Fruit fly (Drosophila melanogaster) whole organism, embryonic: Measurements from ENCODE around the gene CG11550.
A peak's percentile ranks its signal among the peaks of the same experiment; 100 is the strongest.

Source experiments
- Bgb ChIP-seq: fragments of 200-800 bp; sonication (Bioruptor generic); IDR thresholded peaks from 2 replicates; pipeline ENCODE4 v1.3.6; 2022; ENCODE audit warnings: missing biosample characterization, missing genetic modification characterization; ENCODE audit not compliant: partially characterized antibody
- CG10543 ChIP-seq: fragments of 200-800 bp; sonication (Bioruptor generic); optimal IDR thresholded peaks from 3 replicates; lab custom pipeline; 2017; ENCODE audit warnings: missing biosample characterization, mild to moderate bottlenecking, missing genetic modification characterization, moderate library complexity
- CG10654 ChIP-seq: fragments of 200-800 bp; sonication (Bioruptor generic); optimal IDR thresholded peaks from 2 replicates; lab custom pipeline; 2016; ENCODE audit warnings: missing biosample characterization, missing genetic modification characterization
- CG13296 ChIP-seq: fragments of 200-800 bp; sonication (Bioruptor generic); optimal IDR thresholded peaks from 3 replicates; lab custom pipeline; 2018; ENCODE audit warnings: missing biosample characterization, mild to moderate bottlenecking, missing genetic modification characterization
- CG13424 ChIP-seq: fragments of 200-800 bp; sonication (Bioruptor generic); optimal IDR thresholded peaks from 2 replicates; lab custom pipeline; 2019; ENCODE audit warnings: missing biosample characterization, mild to moderate bottlenecking, missing genetic modification characterization, moderate library complexity
- CG14710 ChIP-seq: fragments of 200-800 bp; sonication (Bioruptor generic); optimal IDR thresholded peaks from 3 replicates; lab custom pipeline; 2019; ENCODE audit warnings: missing biosample characterization, mild to moderate bottlenecking, missing genetic modification characterization, moderate library complexity
- CG14860 ChIP-seq: fragments of 200-800 bp; sonication (Bioruptor generic); IDR thresholded peaks from 3 replicates; pipeline ENCODE4 v1.3.6; 2022; ENCODE audit warnings: missing biosample characterization, missing genetic modification characterization; ENCODE audit not compliant: partially characterized antibody
- CG15514 ChIP-seq: fragments of 200-800 bp; sonication (Bioruptor generic); optimal IDR thresholded peaks from 3 replicates; lab custom pipeline; 2017; ENCODE audit warnings: missing biosample characterization, missing genetic modification characterization, mild to moderate bottlenecking, moderate library complexity, missing genetic modification reagents
- CG15601 ChIP-seq: fragments of 200-800 bp; sonication (Bioruptor generic); optimal IDR thresholded peaks from 3 replicates; lab custom pipeline; 2019; ENCODE audit warnings: missing biosample characterization, mild to moderate bottlenecking, missing genetic modification characterization, moderate library complexity
- CG17802 ChIP-seq: fragments of 200-800 bp; sonication (Bioruptor generic); optimal IDR thresholded peaks from 2 replicates; lab custom pipeline; 2018; ENCODE audit warnings: missing biosample characterization, mild to moderate bottlenecking, missing genetic modification characterization, moderate library complexity
- CG17912 ChIP-seq: fragments of 200-800 bp; sonication (Bioruptor generic); optimal IDR thresholded peaks from 2 replicates; lab custom pipeline; 2018; ENCODE audit warnings: missing biosample characterization, mild to moderate bottlenecking, missing genetic modification characterization
- CG18599 ChIP-seq: fragments of 200-800 bp; sonication (Bioruptor generic); optimal IDR thresholded peaks from 3 replicates; lab custom pipeline; 2017; ENCODE audit warnings: missing biosample characterization, missing genetic modification characterization, mild to moderate bottlenecking, moderate library complexity, missing genetic modification reagents
- CG2875 ChIP-seq: fragments of 200-800 bp; sonication (Bioruptor generic); optimal IDR thresholded peaks from 2 replicates; lab custom pipeline; 2017; ENCODE audit warnings: missing biosample characterization, mild to moderate bottlenecking, missing genetic modification characterization, missing genetic modification reagents
- CG30403 ChIP-seq: fragments of 200-800 bp; sonication (Bioruptor generic); optimal IDR thresholded peaks from 3 replicates; lab custom pipeline; 2016; ENCODE audit warnings: missing biosample characterization, missing genetic modification characterization
- CG31388 ChIP-seq: fragments of 200-800 bp; sonication (Bioruptor generic); optimal IDR thresholded peaks from 2 replicates; lab custom pipeline; 2016; ENCODE audit warnings: missing biosample characterization, missing genetic modification characterization
- CG3281 ChIP-seq: fragments of 200-800 bp; sonication (Bioruptor generic); optimal IDR thresholded peaks from 3 replicates; lab custom pipeline; 2017; ENCODE audit warnings: missing biosample characterization, mild to moderate bottlenecking, missing genetic modification characterization
- CG6175 ChIP-seq: fragments of 200-800 bp; sonication (Bioruptor generic); IDR thresholded peaks from 3 replicates; pipeline ENCODE4 v1.3.6; 2022; ENCODE audit warnings: missing biosample characterization, missing genetic modification characterization
- CG9437 ChIP-seq: fragments of 200-800 bp; sonication (Bioruptor generic); optimal IDR thresholded peaks from 2 replicates; lab custom pipeline; 2018; ENCODE audit warnings: missing biosample characterization, mild to moderate bottlenecking, missing genetic modification characterization
- CHES-1-like ChIP-seq: fragments of 200-800 bp; sonication (Bioruptor generic); optimal IDR thresholded peaks from 2 replicates; lab custom pipeline; 2016; ENCODE audit warnings: missing biosample characterization, missing genetic modification characterization
- CTCF ChIP-seq: fragments of 200-800 bp; sonication (Bioruptor generic); optimal IDR thresholded peaks from 2 replicates; lab custom pipeline; 2017; ENCODE audit warnings: missing biosample characterization, mild to moderate bottlenecking, missing genetic modification characterization, moderate library complexity
- D ChIP-seq, 2 experiments: fragments of 200-800 bp in 1 of 2; fragments of >200 bp in 1 of 2; sonication (Bioruptor generic) in 1 of 2; optimal IDR thresholded peaks; 2 replicates in 1 of 2; 3 replicates in 1 of 2; lab custom pipeline; 2017; ENCODE audit warnings: mild to moderate bottlenecking in 1 of 2, missing biosample characterization in 1 of 2, missing genetic modification characterization in 1 of 2, missing genetic modification reagents in 1 of 2
- Drgx ChIP-seq: fragments of 200-800 bp; sonication (Bioruptor generic); IDR thresholded peaks from 2 replicates; pipeline ENCODE4 v1.3.6; 2022; ENCODE audit warnings: missing biosample characterization, missing genetic modification characterization
- Fer1 ChIP-seq: fragments of 200-800 bp; sonication (Bioruptor generic); optimal IDR thresholded peaks from 2 replicates; lab custom pipeline; 2017; ENCODE audit warnings: missing biosample characterization, mild to moderate bottlenecking, missing genetic modification characterization
- Fer2 ChIP-seq: fragments of 200-800 bp; sonication (Bioruptor generic); optimal IDR thresholded peaks from 2 replicates; lab custom pipeline; 2018; ENCODE audit warnings: missing biosample characterization, mild to moderate bottlenecking, missing genetic modification characterization, moderate library complexity
- HHEX ChIP-seq: fragments of 200-800 bp; sonication (Bioruptor generic); optimal IDR thresholded peaks from 3 replicates; lab custom pipeline; 2017; ENCODE audit warnings: missing biosample characterization, mild to moderate bottlenecking, missing genetic modification characterization, missing genetic modification reagents
- HLH54F ChIP-seq: fragments of 200-800 bp; sonication (Bioruptor generic); optimal IDR thresholded peaks from 3 replicates; lab custom pipeline; 2016; ENCODE audit warnings: missing biosample characterization, missing genetic modification characterization
- Lim3 ChIP-seq: fragments of 200-800 bp; sonication (Bioruptor generic); IDR thresholded peaks from 2 replicates; pipeline ENCODE4 v1.3.6; 2022; ENCODE audit warnings: missing biosample characterization, missing genetic modification characterization
- Meics ChIP-seq: fragments of 200-800 bp; sonication (Bioruptor generic); optimal IDR thresholded peaks from 2 replicates; lab custom pipeline; 2017; ENCODE audit warnings: missing biosample characterization, mild to moderate bottlenecking, missing genetic modification characterization
- Vsx1 ChIP-seq: fragments of 200-800 bp; sonication (Bioruptor generic); optimal IDR thresholded peaks from 2 replicates; lab custom pipeline; 2017; ENCODE audit warnings: missing biosample characterization, mild to moderate bottlenecking, missing genetic modification characterization, missing genetic modification reagents
- bsh ChIP-seq, 2 experiments: fragments of 200-800 bp; sonication (Bioruptor generic); optimal IDR thresholded peaks; 2 replicates each; lab custom pipeline; 2017 to 2018; ENCODE audit warnings: mild to moderate bottlenecking in 2 of 2, missing biosample characterization in 2 of 2, missing genetic modification characterization in 2 of 2, moderate library complexity in 1 of 2
- cas ChIP-seq: fragments of 200-800 bp; sonication (Bioruptor generic); IDR thresholded peaks from 2 replicates; pipeline ENCODE4 v1.3.6; 2022; ENCODE audit warnings: missing biosample characterization, missing genetic modification characterization
- croc ChIP-seq: fragments of 200-800 bp; sonication (Bioruptor generic); conservative IDR thresholded peaks from 3 replicates; pipeline ENCODE4 v1.3.6; 2022; ENCODE audit warnings: missing biosample characterization, missing genetic modification characterization
- crol ChIP-seq: fragments of 200-800 bp; sonication (Bioruptor generic); IDR thresholded peaks from 2 replicates; pipeline ENCODE4 v1.3.6; 2022; ENCODE audit warnings: missing biosample characterization, missing genetic modification characterization
- cwo ChIP-seq: fragments of 200-800 bp; sonication (Bioruptor generic); optimal IDR thresholded peaks from 3 replicates; lab custom pipeline; 2017; ENCODE audit warnings: missing biosample characterization, missing genetic modification characterization, mild to moderate bottlenecking, moderate library complexity, missing genetic modification reagents
- dimm ChIP-seq: fragments of 200-800 bp; sonication (Bioruptor generic); IDR thresholded peaks from 2 replicates; pipeline ENCODE4 v1.3.6; 2022; ENCODE audit warnings: missing biosample characterization, missing genetic modification characterization
- en ChIP-seq: fragments of 200-800 bp; sonication (Bioruptor generic); optimal IDR thresholded peaks from 2 replicates; lab custom pipeline; 2016; ENCODE audit warnings: missing biosample characterization, missing genetic modification characterization
- ewg ChIP-seq: fragments of 200-800 bp; sonication (Bioruptor generic); optimal IDR thresholded peaks from 3 replicates; lab custom pipeline; 2017; ENCODE audit warnings: mild to moderate bottlenecking, missing biosample characterization, missing genetic modification reagents, missing genetic modification characterization
- insv ChIP-seq, 2 experiments: fragments of 200-800 bp; sonication (Bioruptor generic); optimal IDR thresholded peaks; 3 replicates each; lab custom pipeline; 2016 to 2018; ENCODE audit warnings: missing biosample characterization in 2 of 2, missing genetic modification characterization in 2 of 2
- nau ChIP-seq: fragments of 200-800 bp; sonication (Bioruptor generic); optimal IDR thresholded peaks from 3 replicates; lab custom pipeline; 2017; ENCODE audit warnings: missing biosample characterization, mild to moderate bottlenecking, missing genetic modification characterization, missing genetic modification reagents
- pfk ChIP-seq: fragments of 200-800 bp; sonication (Bioruptor generic); optimal IDR thresholded peaks from 2 replicates; lab custom pipeline; 2018; ENCODE audit warnings: missing biosample characterization, mild to moderate bottlenecking, missing genetic modification characterization, moderate library complexity
- salm ChIP-seq: fragments of 200-800 bp; sonication (Bioruptor generic); optimal IDR thresholded peaks from 2 replicates; lab custom pipeline; 2018; ENCODE audit warnings: missing biosample characterization, mild to moderate bottlenecking, missing genetic modification characterization
- sens-2 ChIP-seq: fragments of 200-800 bp; sonication (Bioruptor generic); IDR thresholded peaks from 2 replicates; pipeline ENCODE4 v1.3.6; 2022; ENCODE audit warnings: missing biosample characterization, missing genetic modification characterization
- so ChIP-seq: fragments of 200-800 bp; sonication (Bioruptor generic); IDR thresholded peaks from 3 replicates; pipeline ENCODE4 v1.3.6; 2022; ENCODE audit warnings: missing biosample characterization, missing genetic modification characterization
- tin ChIP-seq: fragments of 200-800 bp; sonication (Bioruptor generic); optimal IDR thresholded peaks from 3 replicates; lab custom pipeline; 2016; ENCODE audit warnings: missing biosample characterization, missing genetic modification characterization
- tio ChIP-seq: fragments of 200-800 bp; sonication (Bioruptor generic); optimal IDR thresholded peaks from 2 replicates; lab custom pipeline; 2017; ENCODE audit warnings: missing biosample characterization, missing genetic modification characterization, inconsistent platforms
- twi ChIP-seq: fragments of 200-800 bp; optimal IDR thresholded peaks from 2 replicates; lab custom pipeline; 2019; ENCODE audit warnings: missing biosample characterization, mild to moderate bottlenecking, missing genetic modification characterization, moderate library complexity
- zf30C ChIP-seq: fragments of 200-800 bp; sonication (Bioruptor generic); optimal IDR thresholded peaks from 3 replicates; lab custom pipeline; 2018; ENCODE audit warnings: missing biosample characterization, mild to moderate bottlenecking, missing genetic modification characterization

CG11550 gene

dm6 chr3R:31717299-31718167 lies 37.9 kb upstream of the CG11550 start (continued):
- no peak for TF ChIP-seq cas (GFP tag; lab: Robert Waterston, UW)
- peak; percentile 53; the same call in 2 of the 3 replicates for TF ChIP-seq croc (GFP tag; lab: Robert Waterston, UW)
- peak; percentile 77 for TF ChIP-seq CG18599 (GFP tag; lab: Kevin White, UChicago)
- TF ChIP-seq Meics (GFP tag; lab: Kevin White, UChicago): peak; percentile 73
- TF ChIP-seq CG6175 (GFP tag; lab: Robert Waterston, UW): no peak
- TF ChIP-seq insv (GFP tag; optimal IDR thresholded peaks at IDR 0.05; lab: Kevin White, UChicago): no peak
- no peak for TF ChIP-seq Vsx1 (GFP tag; lab: Kevin White, UChicago)
- peak; percentile 12 for TF ChIP-seq tin (GFP tag; lab: Kevin White, UChicago)
- TF ChIP-seq CG15514 (GFP tag; lab: Kevin White, UChicago): peak; percentile 50
- TF ChIP-seq Drgx (GFP tag; lab: Robert Waterston, UW): peak; percentile 38; the same call in 1 of the 2 replicates
- peak; percentile 19 for TF ChIP-seq CG14710 (tag; lab: Kevin White, UChicago)
- no peak for TF ChIP-seq D (optimal IDR thresholded peaks at IDR 0.05; lab: Kevin White, UChicago)
- TF ChIP-seq D (GFP tag; optimal IDR thresholded peaks at IDR 0.05; lab: Kevin White, UChicago): peak; percentile 18
- no peak for TF ChIP-seq pfk (GFP tag; lab: Kevin White, UChicago)
- peak; percentile 3 for TF ChIP-seq CTCF
- TF ChIP-seq CG17912 (GFP tag; lab: Kevin White, UChicago): no peak
- no peak for TF ChIP-seq CG14860 (GFP tag; lab: Robert Waterston, UW)
- peak; percentile 26 for TF ChIP-seq CG10543 (GFP tag; lab: Kevin White, UChicago)
- peak; percentile 36 for TF ChIP-seq CG2875
- TF ChIP-seq CG30403 (GFP tag; lab: Kevin White, UChicago): peak; percentile 68
- TF ChIP-seq HLH54F (GFP tag; lab: Kevin White, UChicago): peak; percentile 66
- TF ChIP-seq HHEX (GFP tag; lab: Kevin White, UChicago): peak; percentile 63
- no peak for TF ChIP-seq zf30C (GFP tag; lab: Kevin White, UChicago)
- TF ChIP-seq cwo (GFP tag; lab: Kevin White, UChicago): peak; percentile 48
- TF ChIP-seq CG17802 (tag; lab: Kevin White, UChicago): no peak
- peak; percentile 51 for TF ChIP-seq CG9437 (GFP tag; lab: Kevin White, UChicago)
- TF ChIP-seq Fer2 (tag; lab: Kevin White, UChicago): peak; percentile 22
- TF ChIP-seq so (GFP tag; lab: Robert Waterston, UW): 0 out of 3 replicates have a peak, but pooled peaks have one; percentile 19
- TF ChIP-seq CG13296 (GFP tag; lab: Kevin White, UChicago): peak; percentile 53
- peak; percentile 2 for TF ChIP-seq salm (tag; lab: Kevin White, UChicago)
- TF ChIP-seq Bgb (GFP tag; lab: Robert Waterston, UW): peak; percentile 17; the same call in 1 of the 2 replicates
- peak; percentile 36 for TF ChIP-seq CHES-1-like (GFP tag; lab: Kevin White, UChicago)
- peak; percentile 70 for TF ChIP-seq CG3281 (GFP tag; lab: Kevin White, UChicago)
- no peak for TF ChIP-seq sens-2 (GFP tag; lab: Robert Waterston, UW)
- no peak for TF ChIP-seq twi (tag; lab: Kevin White, UChicago)
- peak; percentile 55 for TF ChIP-seq tio
- TF ChIP-seq dimm (GFP tag; lab: Robert Waterston, UW): no peak
- TF ChIP-seq CG13424 (tag; lab: Kevin White, UChicago): peak; percentile 73
- TF ChIP-seq bsh (GFP tag; optimal IDR thresholded peaks at IDR 0.05; lab: Kevin White, UChicago): peak; percentile 51 to 64
- no peak for TF ChIP-seq en
- peak; percentile 39 for TF ChIP-seq ewg (GFP tag; lab: Kevin White, UChicago)
- TF ChIP-seq CG15601 (tag; lab: Kevin White, UChicago): peak; percentile 2
- peak; percentile 52 for TF ChIP-seq CG10654 (GFP tag; lab: Kevin White, UChicago)
- peak; percentile 82 for TF ChIP-seq crol (GFP tag; lab: Robert Waterston, UW)
- no peak for TF ChIP-seq CG31388
- peak; percentile 21 for TF ChIP-seq nau (GFP tag; lab: Kevin White, UChicago)
- peak; percentile 61 for TF ChIP-seq Fer1 (GFP tag; lab: Kevin White, UChicago)
- no peak for TF ChIP-seq Lim3
